Worm (Caenorhabditis elegans) whole organism, early embryonic: ENCODE data around the gene dph-2.

ENCODE experiments used
- B0310.2 ChIP-seq: sonication (generic microtip); optimal IDR thresholded peaks from 2 replicates; lab custom pipeline; 2016; ENCODE audit warnings: mild to moderate bottlenecking, missing genetic modification characterization, missing compliant biosample characterization
- F13C5.2 ChIP-seq: sonication (generic microtip); optimal IDR thresholded peaks from 2 replicates; lab custom pipeline; 2017; ENCODE audit warnings: mild to moderate bottlenecking, missing genetic modification characterization, inconsistent platforms, missing compliant biosample characterization
- aly-1 ChIP-seq: sonication (generic microtip); optimal IDR thresholded peaks from 2 replicates; lab custom pipeline; 2016; ENCODE audit warnings: missing genetic modification characterization, missing compliant biosample characterization
- ama-1 ChIP-seq: fragments of 150-350 bp; optimal IDR thresholded peaks from 2 replicates; lab custom pipeline; 2014
- ceh-13 ChIP-seq: fragments of 200-800 bp; sonication (Bioruptor generic); optimal IDR thresholded peaks from 2 replicates; lab custom pipeline; 2018; ENCODE audit warnings: mild to moderate bottlenecking, missing genetic modification characterization, missing compliant biosample characterization
- ceh-36 ChIP-seq: sonication (generic microtip); optimal IDR thresholded peaks from 2 replicates; lab custom pipeline; 2016; ENCODE audit warnings: missing genetic modification characterization, inconsistent platforms, missing compliant biosample characterization
- ets-7 ChIP-seq: sonication (generic microtip); optimal IDR thresholded peaks from 2 replicates; lab custom pipeline; 2016; ENCODE audit warnings: missing genotype, missing genetic modification characterization, missing compliant biosample characterization
- flt-1 ChIP-seq: fragments of 200-800 bp; sonication (Bioruptor generic); IDR thresholded peaks from 2 replicates; pipeline ENCODE4 v1.3.6; 2022; ENCODE audit warnings: missing genetic modification characterization, missing compliant biosample characterization
- hmbx-1 ChIP-seq: sonication (generic microtip); optimal IDR thresholded peaks from 2 replicates; lab custom pipeline; 2016; ENCODE audit warnings: mild to moderate bottlenecking, missing genetic modification characterization, missing compliant biosample characterization
- hmg-4 ChIP-seq: fragments of 200-800 bp; sonication (Bioruptor generic); optimal IDR thresholded peaks from 2 replicates; lab custom pipeline; 2018; ENCODE audit warnings: mild to moderate bottlenecking, missing genetic modification characterization, missing compliant biosample characterization
- hnd-1 ChIP-seq: sonication (generic microtip); optimal IDR thresholded peaks from 2 replicates; lab custom pipeline; 2016; ENCODE audit warnings: missing genetic modification characterization, missing compliant biosample characterization
- pes-1 ChIP-seq: fragments of 200-800 bp; sonication (Bioruptor generic); IDR thresholded peaks from 2 replicates; pipeline ENCODE4 v1.3.6; 2022; ENCODE audit warnings: missing genetic modification reagents, missing genetic modification characterization, missing compliant biosample characterization
- scrt-1 ChIP-seq: fragments of 200-800 bp; sonication (Bioruptor generic); IDR thresholded peaks from 2 replicates; pipeline ENCODE4 v1.3.6; 2022; ENCODE audit warnings: missing genetic modification characterization, missing compliant biosample characterization
- sea-1 ChIP-seq: fragments of 200-800 bp; sonication (Bioruptor generic); conservative IDR thresholded peaks from 2 replicates; pipeline ENCODE4 v1.3.6; 2022; ENCODE audit warnings: missing genetic modification characterization, missing compliant biosample characterization
- tbx-11 ChIP-seq: fragments of 200-800 bp; sonication (Bioruptor generic); IDR thresholded peaks from 2 replicates; pipeline ENCODE4 v1.3.6; 2022; ENCODE audit warnings: missing genetic modification characterization, missing compliant biosample characterization
- tbx-37 ChIP-seq: fragments of 200-800 bp; sonication (Bioruptor generic); conservative IDR thresholded peaks from 2 replicates; pipeline ENCODE4 v1.3.6; 2022; ENCODE audit warnings: missing genetic modification reagents, missing genetic modification characterization, missing compliant biosample characterization
- tra-4 ChIP-seq: sonication (generic microtip); optimal IDR thresholded peaks from 2 replicates; lab custom pipeline; 2017; ENCODE audit warnings: missing genetic modification characterization, missing compliant biosample characterization

dph-2 gene

ce11 chrII:10744801-10745200 is 30.7 kb upstream of the dph-2 start:
- TF ChIP-seq tbx-37 (GFP tag; lab: Robert Waterston, UW) (no peak), B0310.2 (tag; lab: Kevin White, UChicago) (no peak), ets-7 (tag; lab: Kevin White, UChicago) (no peak), ceh-36 (tag; lab: Kevin White, UChicago) (no peak), ceh-13 (no peak), aly-1 (tag; lab: Kevin White, UChicago) (no peak), flt-1 (GFP tag; lab: Robert Waterston, UW) (no peak), tbx-11 (no peak), pes-1 (GFP tag; lab: Robert Waterston, UW) (no peak), hnd-1 (tag; lab: Kevin White, UChicago) (no peak), tra-4 (tag; lab: Kevin White, UChicago) (no peak), hmbx-1 (tag; lab: Kevin White, UChicago) (no peak), F13C5.2 (tag; lab: Kevin White, UChicago) (no peak), hmg-4 (GFP tag; lab: Kevin White, UChicago) (no peak), ama-1 (lab: Kevin White, UChicago) (no peak), sea-1 (no peak)

ce11 chrII:10737059-10737458 is 23.0 kb upstream of the dph-2 start, which contains the start of gene C52A11.3:
Gene C52A11.3 (plus strand): TSS chrII:10737359.
- TF ChIP-seq tbx-37 (GFP tag; lab: Robert Waterston, UW) (no peak), flt-1 (GFP tag; lab: Robert Waterston, UW) (no peak), pes-1 (GFP tag; lab: Robert Waterston, UW) (no peak), scrt-1 (GFP tag; lab: Robert Waterston, UW) (no peak), hmbx-1 (tag; lab: Kevin White, UChicago) (no peak), hmg-4 (GFP tag; lab: Kevin White, UChicago) (no peak), ceh-36 (tag; lab: Kevin White, UChicago) (no peak), sea-1 (no peak), B0310.2 (tag; lab: Kevin White, UChicago) (no peak), tbx-11 (no peak), tra-4 (tag; lab: Kevin White, UChicago) (no peak), ets-7 (tag; lab: Kevin White, UChicago) (no peak), ama-1 (lab: Kevin White, UChicago) (no peak), hnd-1 (tag; lab: Kevin White, UChicago) (no peak), ceh-13 (no peak), F13C5.2 (tag; lab: Kevin White, UChicago) (no peak), aly-1 (tag; lab: Kevin White, UChicago) (no peak)

DNA sequence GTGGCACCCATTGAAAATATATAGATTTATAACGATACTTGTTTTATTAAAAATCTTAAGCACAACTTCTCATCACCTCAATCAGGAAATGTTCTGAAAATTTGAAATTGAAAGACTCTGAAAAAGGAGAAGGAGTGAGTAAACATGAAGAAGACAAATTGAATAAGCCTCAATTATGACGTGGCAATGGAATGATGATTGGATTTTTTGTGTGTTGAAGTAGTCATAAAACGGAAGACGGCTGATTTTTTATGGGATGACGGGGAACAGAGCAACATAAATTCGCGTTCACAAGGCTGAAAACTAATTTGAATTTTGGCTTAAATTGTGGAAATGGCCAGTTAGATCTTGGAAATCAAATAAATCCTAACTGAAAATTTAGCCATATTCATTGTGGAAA is 17.5 kb upstream of the dph-2 start, which contains the start of gene glb-12:
Gene glb-12, minus strand, starts transcription at position 101 of the 400 bp plus-strand sequence.
- no peak for TF ChIP-seq hnd-1 (tag; lab: Kevin White, UChicago)
- TF ChIP-seq F13C5.2 (tag; lab: Kevin White, UChicago), result no peak
- no peak for TF ChIP-seq B0310.2 (tag; lab: Kevin White, UChicago)
- no peak for TF ChIP-seq sea-1
- TF ChIP-seq tbx-11, result no peak
- no peak for TF ChIP-seq pes-1 (GFP tag; lab: Robert Waterston, UW)
- TF ChIP-seq scrt-1 (GFP tag; lab: Robert Waterston, UW), result no peak
- no peak for TF ChIP-seq aly-1 (tag; lab: Kevin White, UChicago)

ce11 chrII:10730702-10731101 is 16.6 kb upstream of the dph-2 start:
- TF ChIP-seq ceh-13, result no peak
- TF ChIP-seq scrt-1 (GFP tag; lab: Robert Waterston, UW), result no peak
- TF ChIP-seq aly-1 (tag; lab: Kevin White, UChicago), result no peak
- TF ChIP-seq hmg-4 (GFP tag; lab: Kevin White, UChicago), result no peak
- TF ChIP-seq hmbx-1 (tag; lab: Kevin White, UChicago), result no peak

DNA sequence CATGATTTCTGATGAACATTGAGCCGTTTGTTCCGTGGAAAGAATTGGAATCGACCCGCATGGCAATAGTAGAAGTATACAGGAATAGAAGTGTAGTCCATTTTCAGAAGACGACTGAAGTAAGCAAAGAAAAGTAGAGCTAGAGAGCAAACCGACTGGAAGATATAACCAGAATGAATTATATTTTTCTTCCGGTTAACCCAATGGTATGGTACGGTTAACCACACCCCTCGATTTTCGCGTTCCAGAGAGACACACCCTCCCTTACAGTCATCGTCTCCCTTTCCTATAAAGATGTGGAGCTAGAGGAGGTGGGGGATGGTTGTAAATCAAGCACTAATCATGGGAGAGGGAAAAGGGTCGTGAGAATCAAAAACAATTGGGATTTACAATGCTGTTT is 9.0 kb upstream of the dph-2 start, which contains the start of gene C09G5.14:
Gene C09G5.14, minus strand, starts transcription at position 101 of the 400 bp plus-strand sequence.
- no peak for TF ChIP-seq hmbx-1 (tag; lab: Kevin White, UChicago)
- TF ChIP-seq tbx-37 (GFP tag; lab: Robert Waterston, UW), result no peak
- no peak for TF ChIP-seq F13C5.2 (tag; lab: Kevin White, UChicago)
- no peak for TF ChIP-seq hnd-1 (tag; lab: Kevin White, UChicago)

DNA sequence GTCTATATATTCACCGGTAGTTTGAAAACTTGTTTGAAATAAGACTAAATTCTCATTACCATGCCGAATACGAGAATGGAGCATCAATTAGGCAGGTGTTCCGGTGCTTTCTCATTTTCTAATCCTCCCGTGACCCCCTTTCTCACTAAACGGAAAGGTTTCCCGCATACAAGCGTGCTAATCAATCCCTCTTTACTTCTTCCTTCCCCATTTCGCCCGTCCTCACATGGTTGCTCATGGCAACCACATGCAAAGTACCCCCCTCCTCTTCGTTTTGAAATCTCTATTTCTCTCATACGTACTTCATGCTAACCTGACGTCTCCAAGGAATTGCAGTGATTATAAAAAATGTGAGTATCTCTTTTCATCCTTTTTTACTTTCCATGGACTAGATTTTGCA is 5.8 kb upstream of the dph-2 start, which contains the start of gene mks-5:
Gene mks-5, plus strand, starts transcription at position 301 of the 400 bp plus-strand sequence.
- no peak for TF ChIP-seq aly-1 (tag; lab: Kevin White, UChicago)
- no peak for TF ChIP-seq tbx-37 (GFP tag; lab: Robert Waterston, UW)
- no peak for TF ChIP-seq F13C5.2 (tag; lab: Kevin White, UChicago)
- no peak for TF ChIP-seq hmbx-1 (tag; lab: Kevin White, UChicago)
- no peak for TF ChIP-seq B0310.2 (tag; lab: Kevin White, UChicago)
- no peak for TF ChIP-seq flt-1 (GFP tag; lab: Robert Waterston, UW)
- no peak for TF ChIP-seq hmg-4 (GFP tag; lab: Kevin White, UChicago)
- TF ChIP-seq sea-1, result no peak
- no peak for TF ChIP-seq ceh-36 (tag; lab: Kevin White, UChicago)
- TF ChIP-seq ceh-13, result no peak
- TF ChIP-seq pes-1 (GFP tag; lab: Robert Waterston, UW), result no peak
- TF ChIP-seq hnd-1 (tag; lab: Kevin White, UChicago), result no peak
- no peak for TF ChIP-seq tbx-11
- TF ChIP-seq ama-1 (lab: Kevin White, UChicago), result no peak
- no peak for TF ChIP-seq ets-7 (tag; lab: Kevin White, UChicago)
- TF ChIP-seq tra-4 (tag; lab: Kevin White, UChicago), result no peak

- no peak for TF ChIP-seq B0310.2 (tag; lab: Kevin White, UChicago)
- no peak for TF ChIP-seq ets-7 (tag; lab: Kevin White, UChicago)
- no peak for TF ChIP-seq hmbx-1 (tag; lab: Kevin White, UChicago)
- no peak for TF ChIP-seq ama-1 (lab: Kevin White, UChicago)
- no peak for TF ChIP-seq ceh-36 (tag; lab: Kevin White, UChicago)
- TF ChIP-seq tra-4 (tag; lab: Kevin White, UChicago), result no peak
- TF ChIP-seq hmg-4 (GFP tag; lab: Kevin White, UChicago), result no peak
- no peak for TF ChIP-seq tbx-37 (GFP tag; lab: Robert Waterston, UW)
These were observed 3.0 kb upstream of the dph-2 start, which contains the start of gene C09G5.13 for ce11 chrII:10717124-10717523. Gene C09G5.13 (plus strand): TSS chrII:10717424.
